Fruit fly (Drosophila melanogaster) whole organism, adult: ENCODE data around the gene CG14000.

Experiments
- CG11617 ChIP-seq: fragments of 200-800 bp; sonication (Bioruptor generic); optimal IDR thresholded peaks from 2 replicates; lab custom pipeline; 2017; ENCODE audit warnings: mild to moderate bottlenecking, missing biosample characterization, missing genetic modification reagents, missing genetic modification characterization
- CG12768 ChIP-seq: fragments of 200-800 bp; sonication (Bioruptor generic); optimal IDR thresholded peaks from 2 replicates; lab custom pipeline; 2017; ENCODE audit warnings: missing biosample characterization, missing genetic modification characterization, mild to moderate bottlenecking, moderate library complexity, missing genetic modification reagents
- CG14711 ChIP-seq: fragments of 200-800 bp; sonication (Bioruptor generic); optimal IDR thresholded peaks from 2 replicates; lab custom pipeline; 2018; ENCODE audit warnings: missing biosample characterization, mild to moderate bottlenecking, missing genetic modification characterization, moderate library complexity
- CG1620 ChIP-seq: fragments of 200-800 bp; sonication (Bioruptor generic); optimal IDR thresholded peaks from 2 replicates; lab custom pipeline; 2016; ENCODE audit warnings: missing biosample characterization, missing genetic modification characterization
- CG33017 ChIP-seq: fragments of 200-800 bp; sonication (Bioruptor generic); optimal IDR thresholded peaks from 2 replicates; lab custom pipeline; 2018; ENCODE audit warnings: missing biosample characterization, mild to moderate bottlenecking, missing genetic modification characterization, moderate library complexity
- CG5204 ChIP-seq: fragments of 200-800 bp; sonication (Bioruptor generic); optimal IDR thresholded peaks from 2 replicates; lab custom pipeline; 2016; ENCODE audit warnings: missing biosample characterization, missing genetic modification characterization
- CG7045 ChIP-seq: fragments of 200-800 bp; sonication (Bioruptor generic); optimal IDR thresholded peaks from 2 replicates; lab custom pipeline; 2017; ENCODE audit warnings: missing biosample characterization, mild to moderate bottlenecking, missing genetic modification characterization
- CG7101 ChIP-seq: fragments of 200-800 bp; sonication (Bioruptor generic); optimal IDR thresholded peaks from 2 replicates; lab custom pipeline; 2018; ENCODE audit warnings: missing biosample characterization, mild to moderate bottlenecking, missing genetic modification characterization, moderate library complexity
- Clk ChIP-seq: fragments of 200-800 bp; sonication (Bioruptor generic); optimal IDR thresholded peaks from 2 replicates; lab custom pipeline; 2017; ENCODE audit warnings: missing biosample characterization, missing genetic modification characterization
- Crg-1 ChIP-seq: fragments of 200-800 bp; sonication (Bioruptor generic); optimal IDR thresholded peaks from 2 replicates; lab custom pipeline; 2016; ENCODE audit warnings: missing biosample characterization, missing genetic modification characterization
- Hr96 ChIP-seq: fragments of 200-800 bp; sonication (Bioruptor generic); optimal IDR thresholded peaks from 2 replicates; lab custom pipeline; 2016; ENCODE audit warnings: missing biosample characterization, missing genetic modification characterization
- Mnt ChIP-seq: fragments of 200-800 bp; sonication (Bioruptor generic); optimal IDR thresholded peaks from 2 replicates; lab custom pipeline; 2016; ENCODE audit warnings: missing biosample characterization, mild to moderate bottlenecking, missing genetic modification characterization
- bab1 ChIP-seq: fragments of 200-800 bp; sonication (Bioruptor generic); optimal IDR thresholded peaks from 3 replicates; lab custom pipeline; 2019; ENCODE audit warnings: missing biosample characterization, mild to moderate bottlenecking, missing genetic modification characterization, moderate library complexity
- cic ChIP-seq: fragments of 200-800 bp; sonication (Bioruptor generic); optimal IDR thresholded peaks from 2 replicates; lab custom pipeline; 2017; ENCODE audit warnings: missing biosample characterization, mild to moderate bottlenecking, missing genetic modification characterization, moderate library complexity
- cnc ChIP-seq, 2 experiments: fragments of >200 bp; optimal IDR thresholded peaks; 2 replicates each; lab custom pipeline; 2017
- kay ChIP-seq: fragments of 200-800 bp; sonication (Bioruptor generic); peaks from one replicate; lab custom pipeline; 2016; ENCODE audit warnings: missing biosample characterization, missing genetic modification characterization, borderline replicate concordance
- ovo ChIP-seq: fragments of 200-800 bp; sonication (Bioruptor generic); optimal IDR thresholded peaks from 2 replicates; lab custom pipeline; 2016; ENCODE audit warnings: missing biosample characterization, missing genetic modification characterization
- pad ChIP-seq: fragments of 200-800 bp; sonication (Bioruptor generic); optimal IDR thresholded peaks from 3 replicates; lab custom pipeline; 2017; ENCODE audit warnings: missing biosample characterization, missing genetic modification characterization, mild to moderate bottlenecking, moderate library complexity, missing genetic modification reagents
- tj ChIP-seq: fragments of 200-800 bp; sonication (Bioruptor generic); optimal IDR thresholded peaks from 3 replicates; lab custom pipeline; 2017; ENCODE audit warnings: missing biosample characterization, mild to moderate bottlenecking, missing genetic modification characterization, moderate library complexity
- toe ChIP-seq: fragments of 200-800 bp; sonication (Bioruptor generic); optimal IDR thresholded peaks from 2 replicates; lab custom pipeline; 2016; ENCODE audit warnings: missing biosample characterization, missing genetic modification characterization

The CG14000 gene

DNA sequence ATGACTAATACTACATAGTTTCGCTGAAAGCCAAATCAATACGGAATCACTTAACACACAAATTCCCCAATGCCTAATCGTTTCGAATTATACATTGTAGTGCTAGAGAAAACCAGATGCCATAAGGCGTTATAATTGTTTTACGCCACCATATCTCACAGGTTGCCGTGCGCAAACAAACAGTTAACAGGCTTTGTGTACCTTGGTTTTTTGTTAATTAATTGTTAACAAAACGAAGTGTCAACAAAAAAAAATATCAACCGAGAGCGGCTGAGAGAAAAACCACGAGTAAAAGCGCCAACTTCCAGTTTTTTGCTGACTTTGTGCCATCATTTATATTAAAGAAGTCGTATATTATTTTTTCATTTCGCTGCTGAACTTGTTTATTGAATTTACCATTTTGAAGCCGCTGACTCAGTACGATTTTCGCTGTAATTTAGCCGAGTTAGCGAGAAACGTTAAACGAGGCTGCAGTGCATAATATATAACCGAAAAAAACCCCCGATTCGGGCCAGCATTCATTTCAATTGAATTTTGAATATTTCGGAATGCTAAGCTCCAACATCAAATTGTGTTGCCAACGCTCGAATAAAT, 33.5 kb downstream of the CG14000 start:
- peak; percentile 72 for TF ChIP-seq cic (GFP tag; lab: Kevin White, UChicago)
- peak; percentile 76 for TF ChIP-seq ovo (GFP tag; lab: Kevin White, UChicago)
- peak; percentile 98 for TF ChIP-seq tj
- no peak for TF ChIP-seq Clk (GFP tag; lab: Kevin White, UChicago)
- TF ChIP-seq Hr96 (GFP tag; lab: Kevin White, UChicago), result peak; percentile 43
- peak; percentile 70 for TF ChIP-seq kay (GFP tag; lab: Kevin White, UChicago)
- TF ChIP-seq pad (GFP tag; lab: Kevin White, UChicago), result peak; percentile 28
- TF ChIP-seq bab1, result no peak
- TF ChIP-seq CG7101 (tag; lab: Kevin White, UChicago), result peak; percentile 81
- TF ChIP-seq CG1620 (GFP tag; lab: Kevin White, UChicago), result peak; percentile 41
- TF ChIP-seq CG5204 (GFP tag; lab: Kevin White, UChicago), result peak; percentile 49
- peak; percentile 66 for TF ChIP-seq CG33017 (tag; lab: Kevin White, UChicago)
- TF ChIP-seq Mnt, result peak; percentile 50
- peak; percentile 72 for TF ChIP-seq Crg-1 (GFP tag; lab: Kevin White, UChicago)
- TF ChIP-seq cnc (optimal IDR thresholded peaks at IDR 0.05; lab: Kevin White, UChicago), result no peak
- TF ChIP-seq CG7045, result peak; percentile 90
- TF ChIP-seq toe (GFP tag; lab: Kevin White, UChicago), result peak; percentile 32
- peak; percentile 54 for TF ChIP-seq CG12768 (GFP tag; lab: Kevin White, UChicago)
- peak; percentile 72 for TF ChIP-seq CG14711 (tag; lab: Kevin White, UChicago)
- peak; percentile 64 for TF ChIP-seq CG11617

DNA sequence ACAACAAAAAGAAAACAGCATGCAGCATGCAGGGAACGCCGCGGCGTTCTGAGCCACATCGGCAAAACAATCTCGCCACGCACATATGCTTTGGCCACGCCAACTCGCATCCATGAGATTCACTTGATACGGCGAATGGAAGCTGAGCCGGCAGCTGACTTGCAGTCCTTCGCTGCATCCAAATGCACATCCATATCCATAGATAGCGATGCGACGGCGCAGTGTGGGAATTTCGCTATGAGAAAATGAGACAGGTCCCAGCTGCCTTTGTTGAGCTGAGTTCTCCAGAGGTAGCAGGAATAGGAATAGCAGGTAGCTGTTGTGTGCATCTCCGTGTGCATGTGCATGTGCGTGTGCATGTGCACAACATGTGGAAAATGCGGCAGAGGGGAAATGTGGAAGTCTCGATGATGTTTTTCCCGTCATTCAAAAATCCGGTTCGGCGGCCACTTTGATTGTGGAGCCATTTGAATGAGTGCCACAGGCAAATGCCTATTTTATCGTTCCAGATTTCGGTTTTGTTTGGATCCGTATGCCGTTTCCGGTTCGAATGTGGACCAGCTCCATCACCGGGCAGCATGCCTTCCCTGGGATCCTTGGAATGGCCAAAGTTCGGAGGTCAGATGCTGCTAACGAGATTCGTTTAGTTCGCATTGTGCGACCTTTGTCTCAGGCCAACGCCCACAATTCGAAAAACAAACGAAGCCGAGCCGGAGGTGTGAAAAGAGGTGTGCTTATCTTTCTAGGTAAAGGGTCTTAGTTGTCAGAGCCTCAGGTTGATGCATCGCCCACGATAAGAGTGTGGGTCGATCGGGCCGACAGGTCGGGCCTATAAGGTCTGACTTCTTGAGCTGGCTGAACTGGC, 39.0 kb downstream of the CG14000 start:
- no peak for TF ChIP-seq CG5204 (GFP tag; lab: Kevin White, UChicago)
- no peak for TF ChIP-seq bab1
- no peak for TF ChIP-seq toe (GFP tag; lab: Kevin White, UChicago)
- TF ChIP-seq ovo (GFP tag; lab: Kevin White, UChicago), result no peak
- TF ChIP-seq CG14711 (tag; lab: Kevin White, UChicago), result no peak
- TF ChIP-seq CG1620 (GFP tag; lab: Kevin White, UChicago), result no peak
- TF ChIP-seq CG7045, result no peak
- no peak for TF ChIP-seq Clk (GFP tag; lab: Kevin White, UChicago)
- TF ChIP-seq cnc (optimal IDR thresholded peaks at IDR 0.05; lab: Kevin White, UChicago), result no peak
- no peak for TF ChIP-seq Crg-1 (GFP tag; lab: Kevin White, UChicago)
- no peak for TF ChIP-seq Hr96 (GFP tag; lab: Kevin White, UChicago)
- TF ChIP-seq CG33017 (tag; lab: Kevin White, UChicago), result no peak
- TF ChIP-seq pad (GFP tag; lab: Kevin White, UChicago), result no peak

DNA sequence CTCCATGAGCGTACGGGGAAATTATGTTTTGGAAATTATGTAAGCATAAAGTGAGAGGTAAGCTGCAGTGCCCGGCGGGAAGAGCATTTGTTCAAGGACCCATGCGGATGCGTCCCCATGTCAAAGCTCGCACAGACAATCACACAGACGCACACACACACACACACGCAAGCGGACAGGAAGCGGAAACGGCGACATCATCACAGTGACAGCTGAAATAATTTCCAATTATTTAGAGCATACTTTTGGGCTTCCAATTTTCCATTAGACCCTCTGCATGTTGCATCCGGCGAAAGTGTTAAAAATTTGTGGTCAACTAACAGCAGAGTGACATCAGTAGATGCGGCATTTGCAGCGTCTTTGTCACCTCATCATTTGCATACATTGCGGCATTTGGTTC, 43.3 kb downstream of the CG14000 start:
- TF ChIP-seq CG14711 (tag; lab: Kevin White, UChicago) (no peak), CG5204 (GFP tag; lab: Kevin White, UChicago) (no peak), bab1 (no peak), CG33017 (tag; lab: Kevin White, UChicago) (no peak), Crg-1 (GFP tag; lab: Kevin White, UChicago) (no peak), pad (GFP tag; lab: Kevin White, UChicago) (no peak), CG12768 (GFP tag; lab: Kevin White, UChicago) (no peak), tj (no peak), ovo (GFP tag; lab: Kevin White, UChicago) (no peak), CG11617 (no peak), CG7045 (no peak), toe (GFP tag; lab: Kevin White, UChicago) (no peak), cic (GFP tag; lab: Kevin White, UChicago) (no peak), Hr96 (GFP tag; lab: Kevin White, UChicago) (no peak), Mnt (no peak), CG1620 (GFP tag; lab: Kevin White, UChicago) (no peak), CG7101 (tag; lab: Kevin White, UChicago) (no peak)
